Fruit fly (Drosophila melanogaster) whole organism, pupa: Measurements from ENCODE around the gene CG4592.

Experiments used
- CG10348 ChIP-seq: fragments of 200-800 bp; sonication (Bioruptor generic); IDR thresholded peaks from 2 replicates; pipeline ENCODE4 v1.3.6; 2022; ENCODE audit warnings: missing biosample characterization, missing genetic modification characterization
- CG12605 ChIP-seq: fragments of 200-800 bp; sonication (Bioruptor generic); IDR thresholded peaks from 2 replicates; pipeline ENCODE4 v1.3.6; 2022; ENCODE audit warnings: missing biosample characterization, missing genetic modification characterization
- CG13204 ChIP-seq: fragments of 200-800 bp; sonication (Bioruptor generic); optimal IDR thresholded peaks from 2 replicates; lab custom pipeline; 2018; ENCODE audit warnings: missing biosample characterization, mild to moderate bottlenecking, missing genetic modification characterization, moderate library complexity
- CG14655 ChIP-seq: fragments of 200-800 bp; sonication (Bioruptor generic); optimal IDR thresholded peaks from 3 replicates; lab custom pipeline; 2017; ENCODE audit warnings: mild to moderate bottlenecking, missing biosample characterization, missing genetic modification reagents, missing genetic modification characterization
- CG17806 ChIP-seq: fragments of 200-800 bp; sonication (Bioruptor generic); optimal IDR thresholded peaks from 2 replicates; lab custom pipeline; 2018; ENCODE audit warnings: missing biosample characterization, mild to moderate bottlenecking, missing genetic modification characterization, moderate library complexity
- CG8159 ChIP-seq: fragments of 200-800 bp; sonication (Bioruptor generic); optimal IDR thresholded peaks from 3 replicates; lab custom pipeline; 2018; ENCODE audit warnings: missing biosample characterization, mild to moderate bottlenecking, missing genetic modification characterization, moderate library complexity
- CG9948 ChIP-seq: fragments of 200-800 bp; sonication (Bioruptor generic); optimal IDR thresholded peaks from 2 replicates; lab custom pipeline; 2018; ENCODE audit warnings: missing biosample characterization, mild to moderate bottlenecking, missing genetic modification characterization, moderate library complexity
- D1 ChIP-seq: fragments of 200-800 bp; sonication (Bioruptor generic); optimal IDR thresholded peaks from 2 replicates; lab custom pipeline; 2018; ENCODE audit warnings: missing biosample characterization, mild to moderate bottlenecking, missing genetic modification characterization, moderate library complexity
- EcR ChIP-seq: fragments of 200-800 bp; sonication (Bioruptor generic); optimal IDR thresholded peaks from 3 replicates; lab custom pipeline; 2019; ENCODE audit warnings: missing biosample characterization, missing genetic modification characterization, mild to moderate bottlenecking, moderate library complexity, missing genetic modification reagents
- Ets98B ChIP-seq: fragments of 200-800 bp; sonication (Bioruptor generic); IDR thresholded peaks from 2 replicates; pipeline ENCODE4 v1.3.6; 2022; ENCODE audit warnings: missing biosample characterization, missing genetic modification characterization
- Pif1B ChIP-seq: fragments of 200-800 bp; sonication (Bioruptor generic); optimal IDR thresholded peaks from 3 replicates; lab custom pipeline; 2016; ENCODE audit warnings: missing biosample characterization, missing genetic modification characterization
- Snoo ChIP-seq: fragments of 200-800 bp; sonication (Bioruptor generic); optimal IDR thresholded peaks from 3 replicates; lab custom pipeline; 2017; ENCODE audit warnings: missing biosample characterization, mild to moderate bottlenecking, missing genetic modification characterization, inconsistent platforms
- gl ChIP-seq: fragments of 200-800 bp; sonication (Bioruptor generic); optimal IDR thresholded peaks from 2 replicates; lab custom pipeline; 2018; ENCODE audit warnings: missing biosample characterization, mild to moderate bottlenecking, missing genetic modification characterization
- rn ChIP-seq: fragments of 200-800 bp; sonication (Bioruptor generic); IDR thresholded peaks from 2 replicates; pipeline ENCODE4 v1.3.6; 2022; ENCODE audit warnings: missing biosample characterization, missing genetic modification characterization

DNA sequence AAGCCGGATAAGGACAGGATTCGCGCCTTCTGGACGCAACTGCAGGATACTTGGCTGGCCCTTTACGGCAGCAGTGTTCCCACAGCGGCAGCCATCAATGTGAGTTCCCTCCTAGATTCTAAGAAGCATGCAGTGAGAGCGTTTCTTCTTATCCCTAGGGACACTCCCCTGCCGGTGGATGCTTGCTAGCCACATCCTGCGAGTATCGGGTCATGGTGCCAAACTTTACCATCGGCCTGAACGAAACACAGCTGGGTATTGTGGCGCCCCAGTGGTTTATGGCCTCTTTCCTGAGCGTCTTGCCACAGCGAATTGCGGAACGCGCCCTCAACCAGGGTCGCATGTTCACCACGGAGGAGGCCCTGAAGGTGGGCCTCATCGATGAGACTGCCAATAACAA is 2.2 kb upstream of the CG4592 start:
- TF ChIP-seq EcR (GFP tag; lab: Kevin White, UChicago): no peak
- no peak for TF ChIP-seq CG8159 (tag; lab: Kevin White, UChicago)
- no peak for TF ChIP-seq CG13204 (GFP tag; lab: Kevin White, UChicago)
- TF ChIP-seq D1 (tag; lab: Kevin White, UChicago): no peak
- no peak for TF ChIP-seq gl (tag; lab: Kevin White, UChicago)
- TF ChIP-seq rn (GFP tag; lab: Robert Waterston, UW): no peak
- TF ChIP-seq Ets98B (GFP tag; lab: Robert Waterston, UW): no peak
- no peak for TF ChIP-seq CG12605 (GFP tag; lab: Robert Waterston, UW)
- no peak for TF ChIP-seq CG14655 (GFP tag; lab: Kevin White, UChicago)
- no peak for TF ChIP-seq CG10348 (GFP tag; lab: Robert Waterston, UW)
- TF ChIP-seq Snoo: no peak
- TF ChIP-seq CG17806: no peak
- no peak for TF ChIP-seq Pif1B
- no peak for TF ChIP-seq CG9948 (tag; lab: Kevin White, UChicago)
